Worm (Caenorhabditis elegans) whole organism, L4 larva: ENCODE data around the gene T14B1.1.
A peak's percentile ranks its signal among the peaks of the same experiment; 100 is the strongest.

Experiments used
- F10B5.3 ChIP-seq: sonication (generic microtip); optimal IDR thresholded peaks from 2 replicates; lab custom pipeline; 2016; ENCODE audit warnings: mild to moderate bottlenecking, missing genetic modification characterization, missing compliant biosample characterization
- F37D6.2 ChIP-seq: sonication (generic microtip); optimal IDR thresholded peaks from 2 replicates; lab custom pipeline; 2016; ENCODE audit warnings: mild to moderate bottlenecking, missing genetic modification characterization, missing compliant biosample characterization
- R02D3.7 ChIP-seq: fragments of 150-350 bp; sonication (generic microtip); optimal IDR thresholded peaks from 3 replicates; lab custom pipeline; 2014; ENCODE audit warnings: missing biosample characterization, missing genetic modification characterization
- T20F7.1 ChIP-seq: fragments of 200-800 bp; sonication (Bioruptor generic); optimal IDR thresholded peaks from 2 replicates; lab custom pipeline; 2018; ENCODE audit warnings: mild to moderate bottlenecking, missing genetic modification characterization, missing compliant biosample characterization
- Y105C5A.15 ChIP-seq: fragments of 200-800 bp; sonication (Bioruptor generic); IDR thresholded peaks from 2 replicates; pipeline ENCODE4 v1.3.6; 2022; ENCODE audit warnings: missing genetic modification characterization, missing compliant biosample characterization
- Y5F2A.4 ChIP-seq: fragments of 200-800 bp; sonication (Bioruptor generic); optimal IDR thresholded peaks from 2 replicates; lab custom pipeline; 2018; ENCODE audit warnings: mild to moderate bottlenecking, missing genetic modification characterization, missing compliant biosample characterization
- aly-2 ChIP-seq: sonication (generic microtip); optimal IDR thresholded peaks from 2 replicates; lab custom pipeline; 2018; ENCODE audit warnings: missing biosample characterization, missing genetic modification characterization
- arid-1 ChIP-seq: fragments of 200-800 bp; sonication (Bioruptor generic); conservative IDR thresholded peaks from 2 replicates; pipeline ENCODE4 v1.3.6; 2022; ENCODE audit warnings: missing genetic modification reagents, missing genetic modification characterization, missing compliant biosample characterization
- attf-4 ChIP-seq: sonication (generic microtip); optimal IDR thresholded peaks from 3 replicates; lab custom pipeline; 2017; ENCODE audit warnings: missing biosample characterization, missing genetic modification characterization
- ceh-20 ChIP-seq: fragments of 200-800 bp; sonication (Bioruptor generic); IDR thresholded peaks from 2 replicates; pipeline ENCODE4 v1.3.6; 2022; ENCODE audit warnings: missing genetic modification reagents, missing genetic modification characterization, missing compliant biosample characterization
- ceh-44 ChIP-seq: fragments of 200-800 bp; sonication (Bioruptor generic); IDR thresholded peaks from 2 replicates; pipeline ENCODE4 v1.3.6; 2022; ENCODE audit warnings: missing genetic modification reagents, missing genetic modification characterization, missing compliant biosample characterization
- ceh-62 ChIP-seq: sonication (generic microtip); optimal IDR thresholded peaks from 2 replicates; lab custom pipeline; 2017; ENCODE audit warnings: missing biosample characterization, missing genetic modification characterization
- cey-2 ChIP-seq: sonication (generic microtip); optimal IDR thresholded peaks from 3 replicates; lab custom pipeline; 2017; ENCODE audit warnings: missing genetic modification characterization, mild to moderate bottlenecking, missing compliant biosample characterization, antibody characterized with exemption, borderline replicate concordance; ENCODE audit not compliant: insufficient read depth
- ctbp-1 ChIP-seq: fragments of 200-800 bp; sonication (Bioruptor generic); IDR thresholded peaks from 2 replicates; pipeline ENCODE4 v1.3.6; 2022; ENCODE audit warnings: missing genetic modification reagents, missing genetic modification characterization, missing compliant biosample characterization
- daf-16 ChIP-seq, 3 experiments: sonication (generic microtip); optimal IDR thresholded peaks; 2 replicates each; lab custom pipeline; 2016 to 2017; ENCODE audit warnings: missing genetic modification characterization in 3 of 3, missing genetic modification reagents in 3 of 3, mild to moderate bottlenecking in 2 of 3, missing compliant biosample characterization in 2 of 3, missing biosample characterization in 1 of 3, moderate library complexity in 1 of 3
- daf-19 ChIP-seq: fragments of 200-800 bp; sonication (Bioruptor generic); conservative IDR thresholded peaks from 2 replicates; pipeline ENCODE4 v1.3.6; 2022; ENCODE audit warnings: missing genetic modification characterization, missing compliant biosample characterization
- daf-8 ChIP-seq: fragments of 200-800 bp; sonication (Bioruptor generic); IDR thresholded peaks from 2 replicates; pipeline ENCODE4 v1.3.6; 2022; ENCODE audit warnings: missing genetic modification characterization, missing compliant biosample characterization
- dve-1 ChIP-seq: sonication (generic microtip); optimal IDR thresholded peaks from 2 replicates; lab custom pipeline; 2017; ENCODE audit warnings: antibody characterized with exemption, mild to moderate bottlenecking, missing genetic modification characterization, missing compliant biosample characterization; ENCODE audit not compliant: insufficient read depth
- egl-43 ChIP-seq: fragments of 200-800 bp; sonication (Bioruptor generic); IDR thresholded peaks from 2 replicates; pipeline ENCODE4 v1.3.6; 2022; ENCODE audit warnings: missing genetic modification reagents, missing genetic modification characterization, missing compliant biosample characterization
- fkh-10 ChIP-seq: fragments of 150-350 bp; optimal IDR thresholded peaks from 2 replicates; lab custom pipeline; 2014; ENCODE audit warnings: missing biosample characterization, missing genetic modification reagents, missing genetic modification characterization
- fos-1 ChIP-seq: fragments of 150-350 bp; optimal IDR thresholded peaks from 2 replicates; lab custom pipeline; 2014; ENCODE audit warnings: missing biosample characterization, missing genetic modification characterization
- hif-1 ChIP-seq, 2 experiments: sonication (generic microtip); optimal IDR thresholded peaks; 2 replicates each; lab custom pipeline; 2016 to 2017; ENCODE audit warnings: missing compliant biosample characterization in 2 of 2, missing genetic modification characterization in 2 of 2, missing genetic modification reagents in 2 of 2, missing genotype in 2 of 2, mild to moderate bottlenecking in 1 of 2
- hlh-11 ChIP-seq: fragments of 200-800 bp; sonication (Bioruptor generic); optimal IDR thresholded peaks from 2 replicates; lab custom pipeline; 2018; ENCODE audit warnings: mild to moderate bottlenecking, missing genetic modification characterization, missing compliant biosample characterization
- hlh-30 ChIP-seq: sonication (generic microtip); optimal IDR thresholded peaks from 2 replicates; lab custom pipeline; 2017; ENCODE audit warnings: antibody characterized with exemption, mild to moderate bottlenecking, missing genetic modification characterization, missing compliant biosample characterization; ENCODE audit not compliant: insufficient read depth
- jun-1 ChIP-seq: fragments of 150-350 bp; optimal IDR thresholded peaks from 2 replicates; lab custom pipeline; 2014; ENCODE audit warnings: missing biosample characterization, missing genetic modification reagents, missing genetic modification characterization
- lim-7 ChIP-seq: fragments of 200-800 bp; sonication (Bioruptor generic); IDR thresholded peaks from 2 replicates; pipeline ENCODE4 v1.3.6; 2022; ENCODE audit warnings: missing genetic modification characterization, missing compliant biosample characterization
- lin-1 ChIP-seq: fragments of 200-800 bp; sonication (Bioruptor generic); IDR thresholded peaks from 2 replicates; pipeline ENCODE4 v1.3.6; 2022; ENCODE audit warnings: missing genetic modification reagents, missing genetic modification characterization, missing compliant biosample characterization
- lin-29 ChIP-seq: fragments of 200-800 bp; sonication (Bioruptor generic); IDR thresholded peaks from 2 replicates; pipeline ENCODE4 v1.3.6; 2022; ENCODE audit warnings: missing genetic modification reagents, missing genetic modification characterization, missing compliant biosample characterization
- lin-38 ChIP-seq: fragments of 200-800 bp; sonication (Bioruptor generic); IDR thresholded peaks from 2 replicates; pipeline ENCODE4 v1.3.6; 2022; ENCODE audit warnings: missing genetic modification reagents, missing genetic modification characterization, missing compliant biosample characterization
- lir-3 ChIP-seq: sonication (generic microtip); optimal IDR thresholded peaks from 2 replicates; lab custom pipeline; 2016; ENCODE audit warnings: mild to moderate bottlenecking, missing genetic modification characterization, missing compliant biosample characterization
- mxl-3 ChIP-seq: fragments of 200-800 bp; sonication (Bioruptor generic); optimal IDR thresholded peaks from 2 replicates; lab custom pipeline; 2018; ENCODE audit warnings: mild to moderate bottlenecking, missing genetic modification characterization, missing compliant biosample characterization
- nhr-10 ChIP-seq: fragments of 150-350 bp; optimal IDR thresholded peaks from 2 replicates; lab custom pipeline; 2014; ENCODE audit warnings: missing biosample characterization, missing genetic modification characterization
- nhr-11 ChIP-seq: fragments of 150-350 bp; optimal IDR thresholded peaks from 2 replicates; lab custom pipeline; 2014; ENCODE audit warnings: missing biosample characterization, missing genetic modification characterization
- nhr-237 ChIP-seq: sonication (generic microtip); optimal IDR thresholded peaks from 2 replicates; lab custom pipeline; 2017; ENCODE audit warnings: missing biosample characterization, missing genetic modification characterization
- nhr-28 ChIP-seq: fragments of 150-350 bp; optimal IDR thresholded peaks from 2 replicates; lab custom pipeline; 2014; ENCODE audit warnings: missing biosample characterization, missing genetic modification characterization
- nhr-48 ChIP-seq: sonication (generic microtip); optimal IDR thresholded peaks from 2 replicates; lab custom pipeline; 2016; ENCODE audit warnings: mild to moderate bottlenecking, missing genetic modification characterization, missing compliant biosample characterization
- nhr-6 ChIP-seq: fragments of 150-350 bp; optimal IDR thresholded peaks from 2 replicates; lab custom pipeline; 2014; ENCODE audit warnings: missing biosample characterization, missing genetic modification characterization
- nhr-77 ChIP-seq: fragments of 150-350 bp; optimal IDR thresholded peaks from 2 replicates; lab custom pipeline; 2014; ENCODE audit warnings: missing biosample characterization, missing genetic modification characterization
- pha-4 ChIP-seq, 2 experiments: fragments of 150-350 bp in 1 of 2; fragments of 200-800 bp in 1 of 2; sonication (Bioruptor generic) in 1 of 2; IDR thresholded peaks in 1 of 2; optimal IDR thresholded peaks in 1 of 2; 2 replicates each; pipeline versions ENCODE4 v1.3.6 to Lab custom; 2014 to 2022; ENCODE audit warnings: missing genetic modification characterization in 2 of 2, missing genetic modification reagents in 2 of 2, missing biosample characterization in 1 of 2, missing compliant biosample characterization in 1 of 2
- php-3 ChIP-seq: fragments of 200-800 bp; sonication (Bioruptor generic); IDR thresholded peaks from 2 replicates; pipeline ENCODE4 v1.3.6; 2022; ENCODE audit warnings: missing genetic modification reagents, missing genetic modification characterization, missing compliant biosample characterization
- pqm-1 ChIP-seq: sonication (generic microtip); optimal IDR thresholded peaks from 2 replicates; lab custom pipeline; 2017; ENCODE audit warnings: missing biosample characterization, missing genetic modification characterization
- rbr-2 ChIP-seq: sonication (generic microtip); optimal IDR thresholded peaks from 2 replicates; lab custom pipeline; 2016; ENCODE audit warnings: missing genotype, missing genetic modification characterization, missing compliant biosample characterization
- saeg-2 ChIP-seq: fragments of 200-800 bp; sonication (Bioruptor generic); IDR thresholded peaks from 2 replicates; pipeline ENCODE4 v1.3.6; 2022; ENCODE audit warnings: missing genetic modification reagents, missing genetic modification characterization, missing compliant biosample characterization
- set-16 ChIP-seq: fragments of 200-800 bp; sonication (Bioruptor generic); IDR thresholded peaks from 2 replicates; pipeline ENCODE4 v1.3.6; 2022; ENCODE audit warnings: missing genetic modification reagents, missing genetic modification characterization, missing compliant biosample characterization
- snpc-1.2 ChIP-seq: fragments of 200-800 bp; sonication (Bioruptor generic); IDR thresholded peaks from 2 replicates; pipeline ENCODE4 v1.3.6; 2022; ENCODE audit warnings: missing genetic modification reagents, missing genetic modification characterization, missing compliant biosample characterization
- spr-1 ChIP-seq: sonication (generic microtip); optimal IDR thresholded peaks from 2 replicates; lab custom pipeline; 2016; ENCODE audit warnings: mild to moderate bottlenecking, missing genetic modification characterization, missing compliant biosample characterization
- zag-1 ChIP-seq: fragments of 150-350 bp; optimal IDR thresholded peaks from 2 replicates; lab custom pipeline; 2014; ENCODE audit warnings: missing biosample characterization, missing genetic modification characterization
- zfp-2 ChIP-seq: sonication (generic microtip); optimal IDR thresholded peaks from 2 replicates; lab custom pipeline; 2016; ENCODE audit warnings: mild to moderate bottlenecking, missing genetic modification characterization, missing compliant biosample characterization
- zfp-3 ChIP-seq: fragments of 200-800 bp; sonication (Bioruptor generic); conservative IDR thresholded peaks from 2 replicates; pipeline ENCODE4 v1.3.6; 2022; ENCODE audit warnings: missing genetic modification reagents, missing genetic modification characterization, missing compliant biosample characterization
- zip-11 ChIP-seq: fragments of 200-800 bp; sonication (Bioruptor generic); IDR thresholded peaks from 2 replicates; pipeline ENCODE4 v1.3.6; 2022; ENCODE audit warnings: missing genetic modification characterization, missing compliant biosample characterization
- ztf-11 ChIP-seq: fragments of 150-350 bp; optimal IDR thresholded peaks from 2 replicates; lab custom pipeline; 2014; ENCODE audit warnings: missing biosample characterization, missing genetic modification characterization

The T14B1.1 gene

ce11 chrX:9679427-9679826, 10.9 kb upstream of the T14B1.1 start:
- TF ChIP-seq hif-1 (tag; optimal IDR thresholded peaks at IDR 0.05; lab: Kevin White, UChicago) (no peak), ctbp-1 (GFP tag; lab: Robert Waterston, UW) (no peak), saeg-2 (GFP tag; lab: Robert Waterston, UW) (no peak), lir-3 (tag; lab: Kevin White, UChicago) (no peak), hlh-30 (tag; lab: Kevin White, UChicago) (no peak), ztf-11 (tag; lab: Kevin White, UChicago) (no peak), zag-1 (tag; lab: Kevin White, UChicago) (no peak), daf-19 (no peak), daf-8 (GFP tag; lab: Robert Waterston, UW) (no peak), pha-4 (GFP tag; IDR thresholded peaks at IDR 0.05; lab: Robert Waterston, UW) (no peak), pha-4 (tag; optimal IDR thresholded peaks at IDR 0.05; lab: Kevin White, UChicago) (no peak), lin-29 (GFP tag; lab: Robert Waterston, UW) (no peak), F37D6.2 (tag; lab: Kevin White, UChicago) (no peak), T20F7.1 (no peak), arid-1 (GFP tag; lab: Robert Waterston, UW) (no peak), lim-7 (no peak), nhr-237 (tag; lab: Kevin White, UChicago) (no peak), fos-1 (tag; lab: Kevin White, UChicago) (no peak), Y5F2A.4 (no peak), nhr-77 (peak; percentile 1), dve-1 (peak; percentile 51), lin-1 (GFP tag; lab: Robert Waterston, UW) (no peak), mxl-3 (no peak), F10B5.3 (no peak), nhr-28 (peak; percentile 90), ceh-44 (no peak), egl-43 (no peak), nhr-11 (tag; lab: Kevin White, UChicago) (no peak), attf-4 (tag; lab: Kevin White, UChicago) (no peak), set-16 (GFP tag; lab: Robert Waterston, UW) (no peak), snpc-1.2 (GFP tag; lab: Robert Waterston, UW) (no peak), aly-2 (tag; lab: Kevin White, UChicago) (no peak), fkh-10 (GFP tag; lab: Kevin White, UChicago) (no peak), rbr-2 (tag; lab: Kevin White, UChicago) (no peak), pqm-1 (peak; percentile 75), daf-16 (GFP tag; optimal IDR thresholded peaks at IDR 0.05; lab: Kevin White, UChicago) (no peak), daf-16 (tag; optimal IDR thresholded peaks at IDR 0.05; lab: Kevin White, UChicago) (peak; percentile 85), zip-11 (GFP tag; lab: Robert Waterston, UW) (no peak), zfp-2 (tag; lab: Kevin White, UChicago) (no peak), spr-1 (no peak), nhr-48 (tag; lab: Kevin White, UChicago) (no peak), ceh-20 (no peak), nhr-6 (no peak), cey-2 (tag; lab: Kevin White, UChicago) (no peak), Y105C5A.15 (no peak), R02D3.7 (tag; lab: Kevin White, UChicago) (no peak), hlh-11 (tag; lab: Kevin White, UChicago) (peak; percentile 45), php-3 (GFP tag; lab: Robert Waterston, UW) (peak; percentile 77; the same call in 1 of the 2 replicates), ceh-62 (tag; lab: Kevin White, UChicago) (no peak), nhr-10 (tag; lab: Kevin White, UChicago) (peak; percentile 23), lin-38 (GFP tag; lab: Robert Waterston, UW) (no peak), zfp-3 (no peak), jun-1 (tag; lab: Kevin White, UChicago) (no peak)
